Worm (Caenorhabditis elegans): ENCODE data around the gene C28G1.2.

C28G1.2 gene

ce11 chrX:8835887-8836348 lies at the start of gene C28G1.2:
C28G1.2 (plus strand) TSS chrX:8836016.
- peak; percentile 69 for TF ChIP-seq unc-62 (GFP tag; optimal IDR thresholded peaks at IDR 0.05)
- peak; percentile 93 for TF ChIP-seq ham-2 (GFP tag; optimal IDR thresholded peaks at IDR 0.05)
- peak; percentile 69 for TF ChIP-seq hlh-1 (tag; optimal IDR thresholded peaks at IDR 0.05)
- TF ChIP-seq mep-1 (tag; optimal IDR thresholded peaks at IDR 0.05), result peak; percentile 78
- TF ChIP-seq lin-13 (tag; optimal IDR thresholded peaks at IDR 0.05), result peak; percentile 72
- peak; percentile 79 for TF ChIP-seq lsy-2 (tag; optimal IDR thresholded peaks at IDR 0.05)
- no peak for TF ChIP-seq zip-8 (tag; optimal IDR thresholded peaks at IDR 0.05)
- peak; percentile 51 for TF ChIP-seq ztf-11 (tag; optimal IDR thresholded peaks at IDR 0.05)
- peak; percentile 88 for TF ChIP-seq unc-39 (tag; optimal IDR thresholded peaks at IDR 0.05)
- peak; percentile 98 for TF ChIP-seq sptf-1 (tag; optimal IDR thresholded peaks at IDR 0.05)
- TF ChIP-seq drap-1 (GFP tag; optimal IDR thresholded peaks at IDR 0.05), result peak; percentile 98
- TF ChIP-seq mab-5 (tag; optimal IDR thresholded peaks at IDR 0.05), result peak; percentile 1
- peak; percentile 69 for TF ChIP-seq ceh-39 (tag; optimal IDR thresholded peaks at IDR 0.05)
- peak; percentile 33 for TF ChIP-seq elt-1 (tag; optimal IDR thresholded peaks at IDR 0.05; ENCODE audit: borderline replicate concordance, insufficient read depth)
- peak; percentile 67 for TF ChIP-seq nhr-28 (tag; optimal IDR thresholded peaks at IDR 0.05)
- TF ChIP-seq elt-3 (tag; optimal IDR thresholded peaks at IDR 0.05), result peak; percentile 15
- peak; percentile 28 for TF ChIP-seq nhr-2 (tag; optimal IDR thresholded peaks at IDR 0.05)
- TF ChIP-seq sem-2 (GFP tag; optimal IDR thresholded peaks at IDR 0.05), result peak; percentile 92
- peak; percentile 65 for TF ChIP-seq pha-4 (tag; optimal IDR thresholded peaks at IDR 0.05)
- peak; percentile 97 for TF ChIP-seq cnd-1 (tag; optimal IDR thresholded peaks at IDR 0.05)
- peak; percentile 68 for TF ChIP-seq nhr-12 (tag; optimal IDR thresholded peaks at IDR 0.05)
- peak; percentile 21 for TF ChIP-seq blmp-1 (tag; optimal IDR thresholded peaks at IDR 0.05)
- peak; percentile 94 for TF ChIP-seq flh-1 (GFP tag; optimal IDR thresholded peaks at IDR 0.05)
- TF ChIP-seq ceh-43 (GFP tag; optimal IDR thresholded peaks at IDR 0.05), result peak; percentile 94
- peak; percentile 98 for TF ChIP-seq ceh-83 (GFP tag; optimal IDR thresholded peaks at IDR 0.05)
- TF ChIP-seq snpc-4 (tag; optimal IDR thresholded peaks at IDR 0.05), result no peak
- peak; percentile 99 for TF ChIP-seq mls-2 (tag; optimal IDR thresholded peaks at IDR 0.05)
- peak; percentile 94 for TF ChIP-seq tbx-8 (GFP tag; optimal IDR thresholded peaks at IDR 0.05)
- TF ChIP-seq unc-120 (tag; optimal IDR thresholded peaks at IDR 0.05; ENCODE audit: poor library complexity, severe bottlenecking), result peak; percentile 98
- TF ChIP-seq lin-32 (GFP tag; optimal IDR thresholded peaks at IDR 0.05), result peak; percentile 93
- TF ChIP-seq nhr-76 (tag; optimal IDR thresholded peaks at IDR 0.05), result no peak
- peak; percentile 78 for TF ChIP-seq ces-1 (GFP tag; optimal IDR thresholded peaks at IDR 0.05)
- peak; percentile 89 for TF ChIP-seq nhr-237 (tag; optimal IDR thresholded peaks at IDR 0.05)
- TF ChIP-seq M03D4.4 (tag; optimal IDR thresholded peaks at IDR 0.05), result peak; percentile 97
- peak; percentile 90 for TF ChIP-seq bed-3 (GFP tag; optimal IDR thresholded peaks at IDR 0.05)

ce11 chrX:8786687-8787086 lies 49.1 kb upstream of the C28G1.2 start:
- no peak for TF ChIP-seq mls-2 (tag; optimal IDR thresholded peaks at IDR 0.05)
- no peak for TF ChIP-seq mab-5 (tag; optimal IDR thresholded peaks at IDR 0.05)
- peak; percentile 93 for TF ChIP-seq hlh-1 (tag; optimal IDR thresholded peaks at IDR 0.05)
- no peak for TF ChIP-seq nhr-76 (tag; optimal IDR thresholded peaks at IDR 0.05)
- no peak for TF ChIP-seq flh-1 (GFP tag; optimal IDR thresholded peaks at IDR 0.05)

ce11 chrX:8787689-8788222 lies 48.1 kb upstream of the C28G1.2 start:
- TF ChIP-seq mep-1 (tag; optimal IDR thresholded peaks at IDR 0.05) (no peak), unc-120 (tag; optimal IDR thresholded peaks at IDR 0.05; ENCODE audit: poor library complexity, severe bottlenecking) (peak; percentile 27), M03D4.4 (tag; optimal IDR thresholded peaks at IDR 0.05) (no peak), hlh-1 (tag; optimal IDR thresholded peaks at IDR 0.05) (peak; percentile 35), drap-1 (GFP tag; optimal IDR thresholded peaks at IDR 0.05) (no peak)

DNA sequence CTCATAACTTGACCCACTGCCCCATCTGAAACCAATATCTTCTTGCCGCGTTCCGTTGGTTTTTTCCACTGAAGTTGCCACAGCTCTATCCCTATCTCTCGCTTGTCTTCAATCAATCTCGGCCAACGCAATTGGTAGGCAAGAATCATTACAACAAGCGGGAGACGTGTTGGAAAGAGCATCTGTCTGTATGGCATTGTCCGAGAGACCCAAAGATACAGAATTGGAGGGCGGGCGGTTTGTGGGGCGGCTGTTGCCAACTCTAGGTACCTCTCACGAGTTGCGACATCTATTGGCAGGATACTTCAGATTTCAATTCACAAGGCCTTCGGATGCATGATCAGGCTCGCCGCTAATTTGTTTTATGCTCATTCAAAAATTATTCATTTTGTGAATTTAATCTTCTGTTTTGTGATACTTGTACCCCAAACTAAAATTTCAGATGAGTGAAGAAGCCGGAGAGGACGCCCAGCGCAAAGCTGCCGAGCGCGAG lies 46.8 kb upstream of the C28G1.2 start, which contains the start of gene unc-27:
unc-27 (plus strand) TSS at position 443 of the 493 bp plus-strand sequence.
- no peak for TF ChIP-seq ceh-43 (GFP tag; optimal IDR thresholded peaks at IDR 0.05)
- TF ChIP-seq mls-2 (tag; optimal IDR thresholded peaks at IDR 0.05), result no peak
- TF ChIP-seq lin-32 (GFP tag; optimal IDR thresholded peaks at IDR 0.05), result no peak
- TF ChIP-seq unc-120 (tag; optimal IDR thresholded peaks at IDR 0.05; ENCODE audit: poor library complexity, severe bottlenecking), result peak; percentile 97
- TF ChIP-seq unc-62 (GFP tag; optimal IDR thresholded peaks at IDR 0.05), result peak; percentile 80
- TF ChIP-seq sem-2 (GFP tag; optimal IDR thresholded peaks at IDR 0.05), result no peak
- TF ChIP-seq nhr-76 (tag; optimal IDR thresholded peaks at IDR 0.05), result no peak
- TF ChIP-seq cnd-1 (tag; optimal IDR thresholded peaks at IDR 0.05), result no peak
- TF ChIP-seq hlh-1 (tag; optimal IDR thresholded peaks at IDR 0.05), result peak; percentile 100
